Fruit fly (Drosophila melanogaster) whole organism, embryonic: ENCODE measurements around the gene Arl6IP1.

Source experiments
- Asciz ChIP-seq: fragments of 200-800 bp; sonication (Bioruptor generic); optimal IDR thresholded peaks from 2 replicates; lab custom pipeline; 2017; ENCODE audit warnings: missing biosample characterization, mild to moderate bottlenecking, missing genetic modification characterization, missing genetic modification reagents
- CG10543 ChIP-seq: fragments of 200-800 bp; sonication (Bioruptor generic); optimal IDR thresholded peaks from 3 replicates; lab custom pipeline; 2017; ENCODE audit warnings: missing biosample characterization, mild to moderate bottlenecking, missing genetic modification characterization, moderate library complexity
- CG11085 ChIP-seq: fragments of 200-800 bp; sonication (Bioruptor generic); IDR thresholded peaks from 2 replicates; pipeline ENCODE4 v1.3.6; 2022; ENCODE audit warnings: missing biosample characterization, missing genetic modification characterization
- CG12659 ChIP-seq: fragments of 200-800 bp; sonication (Bioruptor generic); optimal IDR thresholded peaks from 3 replicates; lab custom pipeline; 2017; ENCODE audit warnings: mild to moderate bottlenecking, missing biosample characterization, missing genetic modification reagents, missing genetic modification characterization
- CG14965 ChIP-seq: fragments of 200-800 bp; sonication (Bioruptor generic); optimal IDR thresholded peaks from 2 replicates; lab custom pipeline; 2016; ENCODE audit warnings: missing biosample characterization, missing genetic modification characterization, borderline replicate concordance
- CG15011 ChIP-seq: fragments of 200-800 bp; sonication (Bioruptor generic); optimal IDR thresholded peaks from 3 replicates; lab custom pipeline; 2018; ENCODE audit warnings: missing biosample characterization, mild to moderate bottlenecking, missing genetic modification characterization
- CG1647 ChIP-seq: fragments of 200-800 bp; sonication (Bioruptor generic); optimal IDR thresholded peaks from 3 replicates; lab custom pipeline; 2016; ENCODE audit warnings: missing biosample characterization, missing genetic modification characterization
- CG16779 ChIP-seq: fragments of 200-800 bp; sonication (Bioruptor generic); IDR thresholded peaks from 2 replicates; pipeline ENCODE4 v1.3.6; 2022; ENCODE audit warnings: missing biosample characterization, missing genetic modification characterization
- CG17186 ChIP-seq: fragments of 200-800 bp; sonication (Bioruptor generic); optimal IDR thresholded peaks from 3 replicates; lab custom pipeline; 2017; ENCODE audit warnings: missing biosample characterization, missing genetic modification reagents, missing genetic modification characterization
- CG18599 ChIP-seq: fragments of 200-800 bp; sonication (Bioruptor generic); optimal IDR thresholded peaks from 3 replicates; lab custom pipeline; 2017; ENCODE audit warnings: missing biosample characterization, missing genetic modification characterization, mild to moderate bottlenecking, moderate library complexity, missing genetic modification reagents
- CG2202 ChIP-seq: fragments of 200-800 bp; sonication (Bioruptor generic); optimal IDR thresholded peaks from 2 replicates; lab custom pipeline; 2018; ENCODE audit warnings: missing biosample characterization, mild to moderate bottlenecking, missing genetic modification characterization
- CG30403 ChIP-seq: fragments of 200-800 bp; sonication (Bioruptor generic); optimal IDR thresholded peaks from 3 replicates; lab custom pipeline; 2016; ENCODE audit warnings: missing biosample characterization, missing genetic modification characterization
- CG31388 ChIP-seq: fragments of 200-800 bp; sonication (Bioruptor generic); optimal IDR thresholded peaks from 2 replicates; lab custom pipeline; 2016; ENCODE audit warnings: missing biosample characterization, missing genetic modification characterization
- CG34422 ChIP-seq: fragments of 200-800 bp; sonication (Bioruptor generic); IDR thresholded peaks from 3 replicates; pipeline ENCODE4 v1.3.6; 2022; ENCODE audit warnings: missing biosample characterization, missing genetic modification characterization
- CG3838 ChIP-seq: fragments of 200-800 bp; sonication (Bioruptor generic); optimal IDR thresholded peaks from 3 replicates; lab custom pipeline; 2016; ENCODE audit warnings: missing biosample characterization, missing genetic modification characterization
- CG4404 ChIP-seq: fragments of 200-800 bp; sonication (Bioruptor generic); IDR thresholded peaks from 2 replicates; pipeline ENCODE4 v1.3.6; 2022; ENCODE audit warnings: missing biosample characterization, missing genetic modification characterization
- CG4617 ChIP-seq: fragments of 200-800 bp; sonication (Bioruptor generic); optimal IDR thresholded peaks from 3 replicates; lab custom pipeline; 2016; ENCODE audit warnings: missing biosample characterization, missing genetic modification characterization, borderline replicate concordance
- CG6791 ChIP-seq: fragments of 200-800 bp; sonication (Bioruptor generic); IDR thresholded peaks from 3 replicates; pipeline ENCODE4 v1.3.6; 2022; ENCODE audit warnings: missing biosample characterization, missing genetic modification characterization; ENCODE audit not compliant: partially characterized antibody
- CG7357 ChIP-seq: fragments of 200-800 bp; sonication (Bioruptor generic); IDR thresholded peaks from 3 replicates; pipeline ENCODE4 v1.3.6; 2022; ENCODE audit warnings: missing biosample characterization, missing genetic modification characterization
- CG7556 ChIP-seq: fragments of 200-800 bp; sonication (Bioruptor generic); optimal IDR thresholded peaks from 2 replicates; lab custom pipeline; 2017; ENCODE audit warnings: missing biosample characterization, mild to moderate bottlenecking, missing genetic modification characterization
- CG7745 ChIP-seq: fragments of 200-800 bp; sonication (Bioruptor generic); optimal IDR thresholded peaks from 2 replicates; lab custom pipeline; 2018; ENCODE audit warnings: missing biosample characterization, mild to moderate bottlenecking, missing genetic modification characterization, moderate library complexity
- CG7963 ChIP-seq: fragments of 200-800 bp; sonication (Bioruptor generic); IDR thresholded peaks from 3 replicates; pipeline ENCODE4 v1.3.6; 2022; ENCODE audit warnings: missing biosample characterization, missing genetic modification characterization; ENCODE audit not compliant: partially characterized antibody
- CG8089 ChIP-seq: fragments of 200-800 bp; sonication (Bioruptor generic); optimal IDR thresholded peaks from 3 replicates; lab custom pipeline; 2016; ENCODE audit warnings: missing biosample characterization, missing genetic modification characterization
- CG9727 ChIP-seq: fragments of 200-800 bp; sonication (Bioruptor generic); optimal IDR thresholded peaks from 3 replicates; lab custom pipeline; 2017; ENCODE audit warnings: missing biosample characterization, mild to moderate bottlenecking, missing genetic modification characterization
- CHES-1-like ChIP-seq: fragments of 200-800 bp; sonication (Bioruptor generic); optimal IDR thresholded peaks from 2 replicates; lab custom pipeline; 2016; ENCODE audit warnings: missing biosample characterization, missing genetic modification characterization
- Camta ChIP-seq: fragments of 200-800 bp; sonication (Bioruptor generic); optimal IDR thresholded peaks from 2 replicates; lab custom pipeline; 2016; ENCODE audit warnings: missing biosample characterization, missing genetic modification characterization
- Dad ChIP-seq: fragments of 200-800 bp; sonication (Bioruptor generic); optimal IDR thresholded peaks from 3 replicates; lab custom pipeline; 2016; ENCODE audit warnings: missing biosample characterization, missing genetic modification characterization
- Dip3 ChIP-seq: fragments of 200-800 bp; sonication (Bioruptor generic); optimal IDR thresholded peaks from 3 replicates; lab custom pipeline; 2016; ENCODE audit warnings: missing biosample characterization, missing genetic modification characterization
- Elba2 ChIP-seq: fragments of 200-800 bp; sonication (Bioruptor generic); optimal IDR thresholded peaks from 3 replicates; lab custom pipeline; 2016; ENCODE audit warnings: missing biosample characterization, missing genetic modification characterization
- Hr39 ChIP-seq: fragments of >200 bp; optimal IDR thresholded peaks from 2 replicates; lab custom pipeline; 2017
- Mad ChIP-seq: fragments of 200-800 bp; sonication (Bioruptor generic); optimal IDR thresholded peaks from 2 replicates; lab custom pipeline; 2016; ENCODE audit warnings: missing biosample characterization, missing genetic modification characterization
- Nf-YA ChIP-seq: fragments of 200-800 bp; sonication (Bioruptor generic); IDR thresholded peaks from 2 replicates; pipeline ENCODE4 v1.3.6; 2022; ENCODE audit warnings: missing biosample characterization, missing genetic modification characterization
- Spps ChIP-seq: fragments of 200-800 bp; sonication (Bioruptor generic); optimal IDR thresholded peaks from 2 replicates; lab custom pipeline; 2018; ENCODE audit warnings: missing biosample characterization, mild to moderate bottlenecking, missing genetic modification characterization
- aop ChIP-seq: fragments of 200-800 bp; sonication (Bioruptor generic); IDR thresholded peaks from 2 replicates; pipeline ENCODE4 v1.3.6; 2022; ENCODE audit warnings: missing biosample characterization, missing genetic modification characterization
- cas ChIP-seq: fragments of 200-800 bp; sonication (Bioruptor generic); IDR thresholded peaks from 2 replicates; pipeline ENCODE4 v1.3.6; 2022; ENCODE audit warnings: missing biosample characterization, missing genetic modification characterization
- crc ChIP-seq: fragments of 200-800 bp; sonication (Bioruptor generic); optimal IDR thresholded peaks from 2 replicates; lab custom pipeline; 2016; ENCODE audit warnings: missing biosample characterization, missing genetic modification characterization
- dysf ChIP-seq: fragments of 200-800 bp; sonication (Bioruptor generic); IDR thresholded peaks from 3 replicates; pipeline ENCODE4 v1.3.6; 2022; ENCODE audit warnings: missing biosample characterization, missing genetic modification characterization
- gfzf ChIP-seq: fragments of 200-800 bp; sonication (Bioruptor generic); optimal IDR thresholded peaks from 2 replicates; lab custom pipeline; 2016; ENCODE audit warnings: missing biosample characterization, mild to moderate bottlenecking, missing genetic modification characterization, moderate library complexity
- run ChIP-seq: fragments of 200-800 bp; sonication (Bioruptor generic); optimal IDR thresholded peaks from 3 replicates; lab custom pipeline; 2018; ENCODE audit warnings: missing biosample characterization, mild to moderate bottlenecking, missing genetic modification characterization
- sd ChIP-seq: fragments of 200-800 bp; sonication (Bioruptor generic); optimal IDR thresholded peaks from 3 replicates; lab custom pipeline; 2018; ENCODE audit warnings: missing biosample characterization, mild to moderate bottlenecking, missing genetic modification characterization, moderate library complexity
- shn ChIP-seq: fragments of 200-800 bp; sonication (Bioruptor generic); optimal IDR thresholded peaks from 3 replicates; lab custom pipeline; 2016; ENCODE audit warnings: missing biosample characterization, missing genetic modification characterization
- slbo ChIP-seq: fragments of 200-800 bp; sonication (Bioruptor generic); IDR thresholded peaks from 2 replicates; pipeline ENCODE4 v1.3.6; 2022; ENCODE audit warnings: missing biosample characterization, missing genetic modification characterization
- slp2 ChIP-seq: fragments of 200-800 bp; sonication (Bioruptor generic); optimal IDR thresholded peaks from 2 replicates; lab custom pipeline; 2016; ENCODE audit warnings: missing biosample characterization, missing genetic modification characterization
- sr ChIP-seq: fragments of 200-800 bp; sonication (Bioruptor generic); IDR thresholded peaks from 3 replicates; pipeline ENCODE4 v1.3.6; 2022; ENCODE audit warnings: missing biosample characterization, missing genetic modification characterization
- sug ChIP-seq: fragments of 200-800 bp; optimal IDR thresholded peaks from 2 replicates; lab custom pipeline; 2019; ENCODE audit warnings: missing biosample characterization, mild to moderate bottlenecking, missing genetic modification characterization, moderate library complexity
- tna ChIP-seq: fragments of 200-800 bp; sonication (Bioruptor generic); IDR thresholded peaks from 2 replicates; pipeline ENCODE4 v1.3.6; 2022; ENCODE audit warnings: missing biosample characterization, missing genetic modification characterization; ENCODE audit not compliant: partially characterized antibody
- vfl ChIP-seq: fragments of 200-800 bp; sonication (Bioruptor generic); optimal IDR thresholded peaks from 2 replicates; lab custom pipeline; 2016; ENCODE audit warnings: missing biosample characterization, missing genetic modification characterization
- wek ChIP-seq: fragments of 200-800 bp; sonication (Bioruptor generic); optimal IDR thresholded peaks from 3 replicates; lab custom pipeline; 2018; ENCODE audit warnings: missing biosample characterization, mild to moderate bottlenecking, missing genetic modification characterization, moderate library complexity
- z ChIP-seq: fragments of 200-800 bp; sonication (Bioruptor generic); IDR thresholded peaks from 3 replicates; pipeline ENCODE4 v1.3.6; 2022; ENCODE audit warnings: missing biosample characterization, missing genetic modification characterization

Arl6IP1 gene

DNA sequence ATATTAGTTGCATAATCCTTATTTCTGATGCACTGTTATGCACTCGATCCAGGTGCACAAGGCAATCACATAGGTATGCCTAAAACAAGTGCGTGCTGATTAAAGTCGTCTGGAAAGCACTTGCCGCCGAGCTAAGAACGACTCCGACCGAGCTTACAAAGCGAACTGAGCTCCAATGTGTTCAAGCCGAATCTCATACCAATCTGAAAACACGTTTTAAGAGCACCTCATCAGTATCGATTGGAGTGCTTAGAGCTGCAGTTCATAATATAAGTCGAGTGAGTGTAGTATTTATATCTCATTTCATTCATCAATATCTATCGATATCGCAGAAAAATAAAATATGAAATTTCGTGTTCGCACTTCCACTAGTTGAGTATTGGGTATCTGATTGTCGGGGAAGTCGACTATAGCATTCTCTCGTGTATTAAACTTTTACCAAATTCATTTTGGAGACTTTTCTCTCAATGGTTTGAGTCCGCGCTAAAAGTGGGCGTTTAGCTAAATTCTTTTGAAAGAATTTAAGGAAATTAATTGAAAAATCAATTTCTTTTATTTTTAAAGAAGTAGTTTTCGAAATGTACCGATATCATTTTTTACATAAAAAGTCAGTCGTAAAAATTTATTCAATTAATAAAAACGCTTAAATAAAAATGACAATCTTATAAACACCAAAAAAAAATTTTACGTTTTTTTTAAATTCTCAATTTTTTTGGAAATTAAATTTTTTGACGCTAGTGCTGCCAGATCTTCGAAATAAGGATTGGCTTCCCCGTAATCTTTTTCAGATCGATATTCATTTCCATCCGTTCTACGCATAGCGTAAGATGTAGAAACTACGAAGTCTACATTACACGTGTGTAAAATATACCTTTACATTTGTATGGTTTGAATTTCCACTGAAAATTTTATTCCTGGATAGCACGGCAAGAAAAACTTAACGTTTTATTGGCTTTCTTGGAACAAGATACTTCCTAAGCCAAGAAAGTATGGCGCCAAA lies 12.4 kb downstream of the Arl6IP1 start, which contains the start of gene modSP (continued):
- TF ChIP-seq Asciz (GFP tag; lab: Kevin White, UChicago) (no peak), CG7745 (tag; lab: Kevin White, UChicago) (no peak), CG7963 (GFP tag; lab: Robert Waterston, UW) (peak; percentile 72), CG1647 (GFP tag; lab: Kevin White, UChicago) (no peak), shn (GFP tag; lab: Kevin White, UChicago) (no peak), Dad (no peak), CG4617 (GFP tag; lab: Kevin White, UChicago) (peak; percentile 17), sr (GFP tag; lab: Robert Waterston, UW) (no peak; the same call in 2 of the 3 replicates), cas (GFP tag; lab: Robert Waterston, UW) (no peak), wek (GFP tag; lab: Kevin White, UChicago) (no peak), CG34422 (GFP tag; lab: Robert Waterston, UW) (peak; percentile 34; the same call in 1 of the 3 replicates), sug (no peak), Hr39 (lab: Kevin White, UChicago) (no peak), CG12659 (peak; percentile 48), Elba2 (GFP tag; lab: Kevin White, UChicago) (no peak), CG4404 (GFP tag; lab: Robert Waterston, UW) (no peak), dysf (GFP tag; lab: Robert Waterston, UW) (peak; percentile 34; the same call in 1 of the 3 replicates), Nf-YA (GFP tag; lab: Robert Waterston, UW) (no peak), sd (tag; lab: Kevin White, UChicago) (peak; percentile 62), slbo (GFP tag; lab: Robert Waterston, UW) (peak; percentile 73), Mad (GFP tag; lab: Kevin White, UChicago) (peak; percentile 37), CG17186 (GFP tag; lab: Kevin White, UChicago) (no peak), tna (peak; percentile 84), run (tag; lab: Kevin White, UChicago) (no peak), z (GFP tag; lab: Robert Waterston, UW) (peak; percentile 83), CG10543 (GFP tag; lab: Kevin White, UChicago) (peak; percentile 16), Spps (tag; lab: Kevin White, UChicago) (no peak), CG7357 (GFP tag; lab: Robert Waterston, UW) (peak; percentile 18; the same call in 1 of the 3 replicates), vfl (GFP tag; lab: Kevin White, UChicago) (no peak), CG8089 (no peak), CG16779 (GFP tag; lab: Robert Waterston, UW) (no peak), CHES-1-like (GFP tag; lab: Kevin White, UChicago) (no peak), crc (GFP tag; lab: Kevin White, UChicago) (peak; percentile 25), slp2 (GFP tag; lab: Kevin White, UChicago) (peak; percentile 6), CG2202 (tag; lab: Kevin White, UChicago) (no peak), CG31388 (GFP tag; lab: Kevin White, UChicago) (no peak), Camta (GFP tag; lab: Kevin White, UChicago) (no peak), CG3838 (GFP tag; lab: Kevin White, UChicago) (no peak), CG14965 (GFP tag; lab: Kevin White, UChicago) (no peak), aop (GFP tag; lab: Robert Waterston, UW) (no peak), Dip3 (GFP tag; lab: Kevin White, UChicago) (no peak), CG9727 (GFP tag; lab: Kevin White, UChicago) (no peak), CG30403 (GFP tag; lab: Kevin White, UChicago) (peak; percentile 43), CG7556 (GFP tag; lab: Kevin White, UChicago) (peak; percentile 19), CG15011 (no peak), gfzf (GFP tag; lab: Kevin White, UChicago) (peak; percentile 41), CG6791 (GFP tag; lab: Robert Waterston, UW) (peak; percentile 81), CG11085 (GFP tag; lab: Robert Waterston, UW) (0 out of 2 replicates have a peak, but pooled peaks have one; percentile 15), CG18599 (GFP tag; lab: Kevin White, UChicago) (peak; percentile 35)
